Worm (Caenorhabditis elegans) whole organism, late embryonic: ENCODE data around the gene C28H8.3.

Experiments
- C08G9.2 ChIP-seq: sonication (generic microtip); optimal IDR thresholded peaks from 2 replicates; lab custom pipeline; 2016; ENCODE audit warnings: mild to moderate bottlenecking, missing genetic modification characterization, moderate library complexity, missing compliant biosample characterization
- C38D4.7 ChIP-seq: fragments of 200-800 bp; sonication (Bioruptor generic); optimal IDR thresholded peaks from 2 replicates; lab custom pipeline; 2018; ENCODE audit warnings: mild to moderate bottlenecking, missing genetic modification characterization, moderate library complexity, missing compliant biosample characterization
- F13H6.1 ChIP-seq: sonication (generic microtip); optimal IDR thresholded peaks from 2 replicates; lab custom pipeline; 2016; ENCODE audit warnings: missing genetic modification characterization, missing compliant biosample characterization
- K02D7.2 ChIP-seq: sonication (generic microtip); optimal IDR thresholded peaks from 2 replicates; lab custom pipeline; 2017; ENCODE audit warnings: mild to moderate bottlenecking, missing genetic modification characterization, missing compliant biosample characterization
- K09A11.1 ChIP-seq: sonication (generic microtip); optimal IDR thresholded peaks from 2 replicates; lab custom pipeline; 2017; ENCODE audit warnings: antibody characterized with exemption, mild to moderate bottlenecking, missing genetic modification characterization, missing compliant biosample characterization; ENCODE audit not compliant: insufficient read depth
- T23F11.4 ChIP-seq: fragments of 200-800 bp; sonication (Bioruptor generic); optimal IDR thresholded peaks from 2 replicates; lab custom pipeline; 2018; ENCODE audit warnings: mild to moderate bottlenecking, missing genetic modification characterization, missing compliant biosample characterization
- ama-1 ChIP-seq: fragments of 150-350 bp; optimal IDR thresholded peaks from 2 replicates; lab custom pipeline; 2014
- ceh-18 ChIP-seq: sonication (generic microtip); optimal IDR thresholded peaks from 2 replicates; lab custom pipeline; 2016; ENCODE audit warnings: missing genetic modification characterization, missing compliant biosample characterization
- ceh-19 ChIP-seq: fragments of 200-800 bp; sonication (Bioruptor generic); optimal IDR thresholded peaks from 2 replicates; lab custom pipeline; 2018; ENCODE audit warnings: mild to moderate bottlenecking, missing genetic modification characterization, missing compliant biosample characterization
- ceh-22 ChIP-seq: sonication (generic microtip); optimal IDR thresholded peaks from 2 replicates; lab custom pipeline; 2017; ENCODE audit warnings: missing biosample characterization, missing genetic modification characterization
- ceh-24 ChIP-seq: sonication (generic microtip); optimal IDR thresholded peaks from 2 replicates; lab custom pipeline; 2016; ENCODE audit warnings: mild to moderate bottlenecking, missing genetic modification characterization, missing compliant biosample characterization
- ceh-30 ChIP-seq: fragments of 150-350 bp; optimal IDR thresholded peaks from 2 replicates; lab custom pipeline; 2014; ENCODE audit warnings: missing biosample characterization, missing genetic modification characterization
- ceh-34 ChIP-seq: sonication (generic microtip); optimal IDR thresholded peaks from 2 replicates; lab custom pipeline; 2016; ENCODE audit warnings: mild to moderate bottlenecking, missing genetic modification characterization, missing compliant biosample characterization
- ceh-45 ChIP-seq: fragments of 200-800 bp; sonication (Bioruptor generic); IDR thresholded peaks from 2 replicates; pipeline ENCODE4 v1.3.6; 2022; ENCODE audit warnings: missing genetic modification reagents, missing genetic modification characterization, missing compliant biosample characterization
- ceh-9 ChIP-seq: sonication (generic microtip); optimal IDR thresholded peaks from 2 replicates; lab custom pipeline; 2016; ENCODE audit warnings: mild to moderate bottlenecking, missing genetic modification characterization, inconsistent platforms, missing compliant biosample characterization
- elt-2 ChIP-seq: sonication (generic microtip); optimal IDR thresholded peaks from 2 replicates; lab custom pipeline; 2016; ENCODE audit warnings: missing genetic modification reagents, missing genetic modification characterization, missing compliant biosample characterization
- eyg-1 ChIP-seq: sonication (generic microtip); optimal IDR thresholded peaks from 2 replicates; lab custom pipeline; 2016; ENCODE audit warnings: missing genotype, missing genetic modification characterization, missing compliant biosample characterization
- fkh-6 ChIP-seq: sonication (generic microtip); optimal IDR thresholded peaks from 2 replicates; lab custom pipeline; 2016; ENCODE audit warnings: missing genetic modification characterization, missing compliant biosample characterization
- gmeb-2 ChIP-seq: sonication (generic microtip); optimal IDR thresholded peaks from 2 replicates; lab custom pipeline; 2016; ENCODE audit warnings: missing genetic modification characterization, inconsistent platforms, missing compliant biosample characterization
- hlh-13 ChIP-seq: fragments of 200-800 bp; sonication (Bioruptor generic); optimal IDR thresholded peaks from 2 replicates; lab custom pipeline; 2018; ENCODE audit warnings: mild to moderate bottlenecking, missing genetic modification characterization, missing compliant biosample characterization
- hlh-30 ChIP-seq: sonication (generic microtip); optimal IDR thresholded peaks from 2 replicates; lab custom pipeline; 2017; ENCODE audit warnings: antibody characterized with exemption, missing genetic modification characterization, missing compliant biosample characterization; ENCODE audit not compliant: insufficient read depth
- lim-6 ChIP-seq: sonication (generic microtip); optimal IDR thresholded peaks from 2 replicates; lab custom pipeline; 2016; ENCODE audit warnings: missing genetic modification characterization, missing compliant biosample characterization
- mec-3 ChIP-seq: sonication (generic microtip); optimal IDR thresholded peaks from 2 replicates; lab custom pipeline; 2016; ENCODE audit warnings: borderline replicate concordance, missing genetic modification characterization, missing compliant biosample characterization
- nhr-232 ChIP-seq: sonication (generic microtip); optimal IDR thresholded peaks from 2 replicates; lab custom pipeline; 2016; ENCODE audit warnings: missing genetic modification characterization, missing compliant biosample characterization
- odd-2 ChIP-seq: sonication (generic microtip); optimal IDR thresholded peaks from 2 replicates; lab custom pipeline; 2017; ENCODE audit warnings: antibody characterized with exemption, mild to moderate bottlenecking, missing genetic modification characterization, missing compliant biosample characterization
- pag-3 ChIP-seq: sonication (generic microtip); optimal IDR thresholded peaks from 2 replicates; lab custom pipeline; 2016; ENCODE audit warnings: missing compliant biosample characterization, missing genetic modification characterization, borderline replicate concordance
- pat-9 ChIP-seq: fragments of 200-800 bp; sonication (Bioruptor generic); optimal IDR thresholded peaks from 2 replicates; lab custom pipeline; 2018; ENCODE audit warnings: mild to moderate bottlenecking, missing genetic modification characterization, moderate library complexity, missing compliant biosample characterization
- pha-2 ChIP-seq: sonication (generic microtip); optimal IDR thresholded peaks from 2 replicates; lab custom pipeline; 2017; ENCODE audit warnings: mild to moderate bottlenecking, missing genetic modification characterization, missing compliant biosample characterization
- pha-4 ChIP-seq: fragments of 150-350 bp; optimal IDR thresholded peaks from 2 replicates; lab custom pipeline; 2018; ENCODE audit warnings: missing biosample characterization, missing genetic modification reagents, missing genetic modification characterization
- pqm-1 ChIP-seq: sonication (generic microtip); optimal IDR thresholded peaks from 2 replicates; lab custom pipeline; 2016; ENCODE audit warnings: missing genetic modification characterization, missing compliant biosample characterization
- pros-1 ChIP-seq: fragments of 150-350 bp; optimal IDR thresholded peaks from 2 replicates; lab custom pipeline; 2014; ENCODE audit warnings: missing biosample characterization, missing genetic modification reagents, missing genetic modification characterization
- sox-4 ChIP-seq: sonication (generic microtip); optimal IDR thresholded peaks from 2 replicates; lab custom pipeline; 2017; ENCODE audit warnings: mild to moderate bottlenecking, missing genetic modification characterization, inconsistent platforms, missing compliant biosample characterization
- tbx-7 ChIP-seq: sonication (generic microtip); optimal IDR thresholded peaks from 2 replicates; lab custom pipeline; 2016; ENCODE audit warnings: missing genotype, missing genetic modification characterization, missing compliant biosample characterization
- ttx-3 ChIP-seq: sonication (generic microtip); optimal IDR thresholded peaks from 2 replicates; lab custom pipeline; 2016; ENCODE audit warnings: missing genetic modification reagents, missing genetic modification characterization, missing compliant biosample characterization
- unc-3 ChIP-seq, 2 experiments: fragments of 200-800 bp in 1 of 2; sonication (Bioruptor generic) in 1 of 2; sonication (generic microtip) in 1 of 2; conservative IDR thresholded peaks in 1 of 2; optimal IDR thresholded peaks in 1 of 2; 2 replicates each; pipeline versions ENCODE4 v1.3.6 to Lab custom; 2016 to 2022; ENCODE audit warnings: missing compliant biosample characterization in 2 of 2, missing genetic modification characterization in 2 of 2, missing genetic modification reagents in 1 of 2
- unc-42 ChIP-seq: sonication (generic microtip); optimal IDR thresholded peaks from 2 replicates; lab custom pipeline; 2016; ENCODE audit warnings: missing genotype, missing genetic modification characterization, missing compliant biosample characterization
- unc-55 ChIP-seq: sonication (generic microtip); optimal IDR thresholded peaks from 2 replicates; lab custom pipeline; 2017; ENCODE audit warnings: missing biosample characterization, missing genetic modification reagents, missing genetic modification characterization
- zip-5 ChIP-seq: sonication (generic microtip); optimal IDR thresholded peaks from 2 replicates; lab custom pipeline; 2016; ENCODE audit warnings: missing genetic modification characterization, missing compliant biosample characterization
- ztf-16 ChIP-seq: sonication (generic microtip); optimal IDR thresholded peaks from 2 replicates; lab custom pipeline; 2017; ENCODE audit warnings: missing genetic modification characterization, missing compliant biosample characterization

Gene C28H8.3

DNA sequence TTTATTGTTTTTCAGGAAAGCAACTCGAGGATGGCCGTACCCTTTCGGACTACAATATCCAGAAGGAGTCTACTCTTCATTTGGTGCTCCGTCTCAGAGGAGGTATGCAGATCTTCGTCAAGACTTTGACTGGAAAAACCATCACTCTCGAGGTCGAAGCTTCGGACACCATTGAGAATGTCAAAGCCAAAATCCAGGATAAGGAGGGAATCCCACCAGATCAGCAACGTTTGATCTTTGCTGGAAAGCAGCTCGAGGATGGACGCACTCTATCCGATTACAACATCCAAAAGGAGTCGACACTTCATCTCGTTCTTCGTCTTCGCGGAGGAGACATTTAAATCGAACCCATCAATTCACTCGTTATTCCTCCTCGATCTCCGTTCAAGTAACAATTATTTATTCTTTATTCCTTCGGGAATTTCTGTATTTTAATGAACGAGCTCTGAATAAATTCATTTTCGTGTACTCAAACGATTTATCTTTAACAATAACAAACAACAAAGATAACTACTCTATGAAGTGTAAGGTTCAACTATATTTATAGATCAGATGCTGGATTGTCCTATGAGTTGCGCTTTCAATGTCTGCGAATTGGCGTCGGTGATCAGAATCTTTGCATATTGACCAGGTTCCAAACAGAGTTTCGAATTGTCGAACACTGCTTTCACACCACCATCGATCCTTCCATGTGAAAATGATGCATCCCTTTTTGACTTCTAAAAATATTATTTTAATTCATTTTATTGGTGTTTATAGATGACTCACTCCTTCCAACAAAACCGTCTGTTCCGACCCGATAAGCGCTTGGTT, 35.1 kb downstream of the C28H8.3 start:
- TF ChIP-seq pag-3 (tag; lab: Kevin White, UChicago) (no peak), eyg-1 (no peak), ama-1 (peak; percentile 86)

DNA sequence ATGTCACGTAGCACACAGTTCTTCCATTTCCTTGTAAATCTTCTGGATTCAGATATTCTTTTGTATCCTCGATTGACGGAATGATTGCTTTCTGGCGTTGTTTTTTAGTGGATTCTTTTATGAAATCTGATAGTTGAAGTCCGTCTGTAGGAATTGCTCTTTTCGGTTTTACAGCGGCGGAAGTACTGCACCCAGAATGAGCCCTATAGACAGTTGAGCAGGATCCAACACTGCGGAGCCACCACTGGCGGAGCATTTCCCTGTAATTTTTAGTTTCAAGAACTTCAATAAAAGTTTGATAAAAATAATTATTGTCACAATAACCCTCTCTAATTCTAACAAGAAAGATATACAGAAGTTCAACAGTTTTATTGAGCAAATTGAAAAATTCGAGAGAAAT, 37.4 kb downstream of the C28H8.3 start, which contains the start of gene F25B5.5:
Gene F25B5.5, minus strand, starts transcription at position 260 of the 400 bp plus-strand sequence.
- TF ChIP-seq tbx-7 (tag; lab: Kevin White, UChicago) (no peak), T23F11.4 (GFP tag; lab: Kevin White, UChicago) (no peak)

DNA sequence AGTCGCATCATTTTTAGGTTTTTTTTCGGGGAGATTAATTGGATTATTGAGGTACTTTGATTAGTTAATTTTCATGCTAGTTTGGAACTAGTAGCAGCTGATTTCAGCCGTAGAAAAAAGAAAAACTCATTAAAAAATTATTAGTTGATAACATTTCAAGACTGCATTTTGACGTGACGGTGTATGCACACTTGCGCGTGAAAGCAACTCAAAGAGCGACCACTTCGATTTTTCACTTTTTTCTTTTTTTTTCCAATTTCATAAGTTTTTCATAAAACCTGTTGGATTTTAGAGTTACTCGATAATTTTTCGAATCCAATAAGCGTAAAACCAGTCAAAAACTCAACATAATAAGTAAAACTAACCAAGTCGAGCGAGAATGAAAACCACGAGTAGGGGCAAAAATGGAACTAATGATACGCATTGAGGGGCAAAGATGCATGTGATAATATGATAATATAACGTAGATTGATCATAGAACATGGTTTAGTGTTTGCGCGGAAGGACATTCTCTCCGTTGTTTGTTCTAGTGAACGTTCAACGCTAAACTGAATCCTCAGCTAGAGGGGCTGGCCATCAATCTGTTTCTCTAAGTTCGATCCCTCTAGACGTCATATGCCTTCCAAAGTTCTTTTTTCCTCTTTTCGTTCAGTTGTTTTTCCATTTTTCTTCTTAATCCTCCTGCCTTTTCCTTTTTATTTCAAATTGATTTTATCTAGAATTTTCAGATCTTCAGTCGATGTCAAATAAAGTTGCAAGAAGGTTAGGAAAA, 39.8 kb downstream of the C28H8.3 start, which contains the start of the genes F25B5.6 and F25B5.3:
Gene F25B5.6, minus strand, starts transcription at position 572 of the 772 bp plus-strand sequence.
Gene F25B5.3, plus strand, starts transcription at position 722 of the 772 bp plus-strand sequence.
- TF ChIP-seq unc-42 (tag; lab: Kevin White, UChicago), result peak; percentile 35
- TF ChIP-seq elt-2 (tag; lab: Kevin White, UChicago), result no peak

DNA sequence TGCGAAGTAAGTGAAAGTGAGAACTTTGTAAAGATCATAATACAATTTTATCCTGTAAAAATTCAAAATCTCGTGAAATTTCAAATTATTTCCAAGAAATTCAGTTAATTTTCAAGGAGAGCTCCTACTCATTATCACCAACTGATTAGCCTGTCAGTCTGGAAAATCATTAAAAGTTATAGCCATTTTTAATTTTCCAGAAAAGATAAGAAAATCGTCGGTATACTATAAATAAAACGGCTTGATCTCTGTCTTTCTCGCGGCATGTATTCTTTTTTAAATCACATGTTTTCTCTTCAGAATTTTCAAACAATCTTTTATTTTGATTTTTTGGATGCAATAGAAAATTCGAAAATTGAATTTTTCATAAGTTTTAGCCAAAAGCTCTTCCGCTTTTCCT, 40.5 kb downstream of the C28H8.3 start:
- TF ChIP-seq fkh-6 (tag; lab: Kevin White, UChicago) (no peak), lim-6 (tag; lab: Kevin White, UChicago) (no peak), ceh-9 (tag; lab: Kevin White, UChicago) (no peak), ceh-34 (tag; lab: Kevin White, UChicago) (no peak), K02D7.2 (tag; lab: Kevin White, UChicago) (no peak), pha-4 (tag; lab: Kevin White, UChicago) (no peak), unc-3 (GFP tag; conservative IDR thresholded peaks at IDR 0.05; lab: Robert Waterston, UW) (no peak), unc-3 (tag; optimal IDR thresholded peaks at IDR 0.05; lab: Kevin White, UChicago) (no peak), sox-4 (tag; lab: Kevin White, UChicago) (no peak), ceh-24 (tag; lab: Kevin White, UChicago) (no peak), K09A11.1 (tag; lab: Kevin White, UChicago) (no peak), unc-42 (tag; lab: Kevin White, UChicago) (no peak), C38D4.7 (GFP tag; lab: Kevin White, UChicago) (no peak), ceh-22 (tag; lab: Kevin White, UChicago) (no peak), ceh-18 (tag; lab: Kevin White, UChicago) (no peak), ttx-3 (no peak), pat-9 (tag; lab: Kevin White, UChicago) (no peak), F13H6.1 (tag; lab: Kevin White, UChicago) (no peak), tbx-7 (tag; lab: Kevin White, UChicago) (no peak)

DNA sequence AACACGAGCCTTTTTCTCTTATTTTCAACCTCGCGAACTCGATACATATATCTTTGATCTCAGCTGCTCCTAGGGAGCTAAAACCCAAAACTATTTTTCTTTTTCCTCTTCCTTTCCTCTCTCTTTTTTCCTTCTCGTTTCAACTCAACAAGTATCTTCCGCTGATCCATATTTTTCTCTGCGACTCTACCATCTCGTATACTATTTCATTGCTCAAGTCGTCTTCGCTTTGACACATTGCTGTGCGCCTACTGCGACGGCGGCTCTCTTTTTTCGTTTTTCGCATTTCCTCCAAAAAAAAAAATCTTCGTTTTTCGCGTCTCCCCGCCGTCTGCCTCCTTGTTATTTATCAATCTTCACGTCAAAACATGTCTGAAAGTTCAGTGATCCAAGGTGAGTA, 41.3 kb downstream of the C28H8.3 start:
- TF ChIP-seq zip-5 (tag; lab: Kevin White, UChicago) (no peak), mec-3 (tag; lab: Kevin White, UChicago) (no peak), odd-2 (no peak), hlh-30 (tag; lab: Kevin White, UChicago) (no peak), unc-55 (peak; percentile 21), C08G9.2 (tag; lab: Kevin White, UChicago) (no peak), unc-42 (tag; lab: Kevin White, UChicago) (peak; percentile 30), pqm-1 (tag; lab: Kevin White, UChicago) (no peak), hlh-13 (GFP tag; lab: Kevin White, UChicago) (no peak), pros-1 (tag; lab: Kevin White, UChicago) (no peak), ceh-18 (tag; lab: Kevin White, UChicago) (peak; percentile 40), pha-2 (tag; lab: Kevin White, UChicago) (no peak), ceh-45 (no peak), nhr-232 (tag; lab: Kevin White, UChicago) (no peak), eyg-1 (no peak), gmeb-2 (tag; lab: Kevin White, UChicago) (no peak), ztf-16 (tag; lab: Kevin White, UChicago) (no peak), ceh-19 (GFP tag; lab: Kevin White, UChicago) (no peak), ceh-30 (tag; lab: Kevin White, UChicago) (no peak)
